Fruit fly (Drosophila melanogaster) whole organism: ENCODE measurements around the gene Tep3.

Experiments used
- CG8478 ChIP-seq: fragments of >200 bp; optimal IDR thresholded peaks from 2 replicates; lab custom pipeline; 2018; ENCODE audit warnings: inconsistent platforms
- Dll ChIP-seq: fragments of >200 bp; optimal IDR thresholded peaks from 2 replicates; lab custom pipeline; 2017
- EcR ChIP-seq, 2 experiments: fragments of >200 bp; optimal IDR thresholded peaks; 2 replicates each; lab custom pipeline; 2017; ENCODE audit warnings: missing biosample characterization in 2 of 2, missing genetic modification characterization in 2 of 2, missing genetic modification reagents in 2 of 2
- pan ChIP-seq: fragments of >200 bp; optimal IDR thresholded peaks from 2 replicates; lab custom pipeline; 2017
- psq ChIP-seq: fragments of >200 bp; optimal IDR thresholded peaks from 2 replicates; lab custom pipeline; 2017
- usp ChIP-seq: fragments of >200 bp; optimal IDR thresholded peaks from 2 replicates; lab custom pipeline; 2017; ENCODE audit warnings: missing biosample characterization, missing genetic modification characterization, mixed read lengths

dm6 chr2L:7753874-7754273 lies 51.3 kb downstream of the Tep3 start, which contains the start of gene CG46025:
- no peak for TF ChIP-seq CG8478 (lab: Kevin White, UChicago)
- no peak for TF ChIP-seq Dll (lab: Kevin White, UChicago)
- TF ChIP-seq EcR (GFP tag; optimal IDR thresholded peaks at IDR 0.05; lab: Kevin White, UChicago), result no peak
- TF ChIP-seq pan, result no peak
- no peak for TF ChIP-seq usp (GFP tag; lab: Kevin White, UChicago)
- TF ChIP-seq psq (lab: Kevin White, UChicago), result no peak
